Worm (Caenorhabditis elegans): ENCODE measurements around the gene nhr-150.

DNA sequence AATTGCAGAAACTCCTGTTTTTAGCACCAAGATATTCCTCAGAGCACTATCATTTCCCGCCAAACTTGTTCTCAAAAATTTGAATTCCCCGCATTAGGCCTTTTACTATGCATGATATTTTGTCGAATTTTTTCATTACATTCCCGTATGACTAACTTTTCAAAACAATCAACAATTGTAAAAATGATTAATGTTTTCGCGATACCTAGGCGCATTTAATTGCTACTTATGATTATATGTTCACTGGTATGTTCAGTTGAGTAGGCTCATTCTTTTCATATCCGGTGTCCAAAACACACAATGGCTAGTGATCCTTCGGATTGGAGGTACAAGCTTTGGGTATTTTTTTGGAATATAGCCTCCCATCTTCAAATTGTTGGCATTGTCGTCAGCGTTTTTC is 6.5 kb upstream of the nhr-150 start, which contains the start of gene srw-21:
- TF ChIP-seq hlh-11 (tag; optimal IDR thresholded peaks at IDR 0.05) (no peak), hlh-30 (tag; optimal IDR thresholded peaks at IDR 0.05; ENCODE audit: insufficient read depth) (no peak), nhr-76 (tag; optimal IDR thresholded peaks at IDR 0.05) (no peak), ces-1 (GFP tag; optimal IDR thresholded peaks at IDR 0.05) (no peak), snpc-4 (tag; optimal IDR thresholded peaks at IDR 0.05) (no peak)

Data from whole organism, L4 larva.